Worm (Caenorhabditis elegans) whole organism, young adult: ENCODE results near the gene srw-94.

Experiments
- ama-1 ChIP-seq, 3 experiments: fragments of 150-350 bp in 1 of 3; sonication (generic microtip) in 2 of 3; optimal IDR thresholded peaks; 2 replicates each; lab custom pipeline; 2014 to 2018; ENCODE audit warnings: missing biosample characterization in 2 of 3, missing genetic modification characterization in 2 of 3, missing genetic modification reagents in 2 of 3
- chd-7 ChIP-seq: sonication (generic microtip); optimal IDR thresholded peaks from 2 replicates; lab custom pipeline; 2016; ENCODE audit warnings: mild to moderate bottlenecking, missing genetic modification characterization, moderate library complexity, missing compliant biosample characterization
- dpff-1 ChIP-seq: sonication (generic microtip); optimal IDR thresholded peaks from 2 replicates; lab custom pipeline; 2017; ENCODE audit warnings: mild to moderate bottlenecking, missing genetic modification characterization, missing compliant biosample characterization
- efl-1 ChIP-seq: fragments of 150-350 bp; optimal IDR thresholded peaks from 2 replicates; lab custom pipeline; 2014; ENCODE audit warnings: missing biosample characterization, missing genetic modification reagents, missing genetic modification characterization
- nhr-90 ChIP-seq: sonication (generic microtip); optimal IDR thresholded peaks from 2 replicates; lab custom pipeline; 2016; ENCODE audit warnings: missing genotype, mild to moderate bottlenecking, missing genetic modification characterization, missing compliant biosample characterization
- tlf-1 ChIP-seq: fragments of 200-800 bp; sonication (Bioruptor generic); optimal IDR thresholded peaks from 2 replicates; lab custom pipeline; 2018; ENCODE audit warnings: mild to moderate bottlenecking, missing genetic modification characterization, missing compliant biosample characterization
- zfh-2 ChIP-seq: fragments of 200-800 bp; sonication (Bioruptor generic); conservative IDR thresholded peaks from 2 replicates; pipeline ENCODE4 v1.3.6; 2022; ENCODE audit warnings: missing genetic modification reagents, missing genetic modification characterization, missing compliant biosample characterization

ce11 chrIV:4810377-4810984, 3.8 kb upstream of the srw-94 start, which contains the start of gene eif-1.A:
- TF ChIP-seq ama-1 (optimal IDR thresholded peaks at IDR 0.05; lab: Kevin White, UChicago) (no peak), ama-1 (GFP tag; optimal IDR thresholded peaks at IDR 0.05; lab: Kevin White, UChicago) (no peak), dpff-1 (tag; lab: Kevin White, UChicago) (no peak), nhr-90 (tag; lab: Kevin White, UChicago) (no peak), efl-1 (GFP tag; lab: Kevin White, UChicago) (peak; percentile 5), chd-7 (no peak), zfh-2 (no peak), tlf-1 (GFP tag; lab: Kevin White, UChicago) (no peak)
